Fruit fly (Drosophila melanogaster) whole organism, pupa: ENCODE data around the gene CG5265.

ENCODE experiments used
- CG10348 ChIP-seq: fragments of 200-800 bp; sonication (Bioruptor generic); IDR thresholded peaks from 2 replicates; pipeline ENCODE4 v1.3.6; 2022; ENCODE audit warnings: missing biosample characterization, missing genetic modification characterization
- CG12605 ChIP-seq: fragments of 200-800 bp; sonication (Bioruptor generic); IDR thresholded peaks from 2 replicates; pipeline ENCODE4 v1.3.6; 2022; ENCODE audit warnings: missing biosample characterization, missing genetic modification characterization
- CG13204 ChIP-seq: fragments of 200-800 bp; sonication (Bioruptor generic); optimal IDR thresholded peaks from 2 replicates; lab custom pipeline; 2018; ENCODE audit warnings: missing biosample characterization, mild to moderate bottlenecking, missing genetic modification characterization, moderate library complexity
- CG14655 ChIP-seq: fragments of 200-800 bp; sonication (Bioruptor generic); optimal IDR thresholded peaks from 3 replicates; lab custom pipeline; 2017; ENCODE audit warnings: mild to moderate bottlenecking, missing biosample characterization, missing genetic modification reagents, missing genetic modification characterization
- CG15710 ChIP-seq: fragments of 200-800 bp; sonication (Bioruptor generic); optimal IDR thresholded peaks from 2 replicates; lab custom pipeline; 2018; ENCODE audit warnings: missing biosample characterization, mild to moderate bottlenecking, missing genetic modification characterization, moderate library complexity
- CG17806 ChIP-seq: fragments of 200-800 bp; sonication (Bioruptor generic); optimal IDR thresholded peaks from 2 replicates; lab custom pipeline; 2018; ENCODE audit warnings: missing biosample characterization, mild to moderate bottlenecking, missing genetic modification characterization, moderate library complexity
- CG32121 ChIP-seq: fragments of 200-800 bp; sonication (Bioruptor generic); IDR thresholded peaks from 2 replicates; pipeline ENCODE4 v1.3.6; 2022; ENCODE audit warnings: missing biosample characterization, missing genetic modification characterization
- CG34367 ChIP-seq: fragments of 200-800 bp; sonication (Bioruptor generic); optimal IDR thresholded peaks from 2 replicates; lab custom pipeline; 2018; ENCODE audit warnings: missing biosample characterization, mild to moderate bottlenecking, missing genetic modification characterization
- CG4496 ChIP-seq: fragments of 200-800 bp; sonication (Bioruptor generic); IDR thresholded peaks from 3 replicates; pipeline ENCODE4 v1.3.6; 2022; ENCODE audit warnings: missing biosample characterization, missing genetic modification characterization
- CG8159 ChIP-seq: fragments of 200-800 bp; sonication (Bioruptor generic); optimal IDR thresholded peaks from 3 replicates; lab custom pipeline; 2018; ENCODE audit warnings: missing biosample characterization, mild to moderate bottlenecking, missing genetic modification characterization, moderate library complexity
- CG8301 ChIP-seq: fragments of 200-800 bp; sonication (Bioruptor generic); optimal IDR thresholded peaks from 2 replicates; lab custom pipeline; 2018; ENCODE audit warnings: missing biosample characterization, mild to moderate bottlenecking, missing genetic modification characterization
- CG9948 ChIP-seq: fragments of 200-800 bp; sonication (Bioruptor generic); optimal IDR thresholded peaks from 2 replicates; lab custom pipeline; 2018; ENCODE audit warnings: missing biosample characterization, mild to moderate bottlenecking, missing genetic modification characterization, moderate library complexity
- D1 ChIP-seq: fragments of 200-800 bp; sonication (Bioruptor generic); optimal IDR thresholded peaks from 2 replicates; lab custom pipeline; 2018; ENCODE audit warnings: missing biosample characterization, mild to moderate bottlenecking, missing genetic modification characterization, moderate library complexity
- EcR ChIP-seq: fragments of 200-800 bp; sonication (Bioruptor generic); optimal IDR thresholded peaks from 3 replicates; lab custom pipeline; 2019; ENCODE audit warnings: missing biosample characterization, missing genetic modification characterization, mild to moderate bottlenecking, moderate library complexity, missing genetic modification reagents
- Ets98B ChIP-seq: fragments of 200-800 bp; sonication (Bioruptor generic); IDR thresholded peaks from 2 replicates; pipeline ENCODE4 v1.3.6; 2022; ENCODE audit warnings: missing biosample characterization, missing genetic modification characterization
- Pif1A ChIP-seq: fragments of 200-800 bp; sonication (Bioruptor generic); optimal IDR thresholded peaks from 3 replicates; lab custom pipeline; 2016; ENCODE audit warnings: missing biosample characterization, missing genetic modification characterization
- Pif1B ChIP-seq: fragments of 200-800 bp; sonication (Bioruptor generic); optimal IDR thresholded peaks from 3 replicates; lab custom pipeline; 2016; ENCODE audit warnings: missing biosample characterization, missing genetic modification characterization
- Snoo ChIP-seq: fragments of 200-800 bp; sonication (Bioruptor generic); optimal IDR thresholded peaks from 3 replicates; lab custom pipeline; 2017; ENCODE audit warnings: missing biosample characterization, mild to moderate bottlenecking, missing genetic modification characterization, inconsistent platforms
- fd96Ca ChIP-seq: fragments of 200-800 bp; sonication (Bioruptor generic); IDR thresholded peaks from 3 replicates; pipeline ENCODE4 v1.3.6; 2022; ENCODE audit warnings: missing biosample characterization, missing genetic modification characterization
- gl ChIP-seq: fragments of 200-800 bp; sonication (Bioruptor generic); optimal IDR thresholded peaks from 2 replicates; lab custom pipeline; 2018; ENCODE audit warnings: missing biosample characterization, mild to moderate bottlenecking, missing genetic modification characterization
- rn ChIP-seq: fragments of 200-800 bp; sonication (Bioruptor generic); IDR thresholded peaks from 2 replicates; pipeline ENCODE4 v1.3.6; 2022; ENCODE audit warnings: missing biosample characterization, missing genetic modification characterization

CG5265 gene

DNA sequence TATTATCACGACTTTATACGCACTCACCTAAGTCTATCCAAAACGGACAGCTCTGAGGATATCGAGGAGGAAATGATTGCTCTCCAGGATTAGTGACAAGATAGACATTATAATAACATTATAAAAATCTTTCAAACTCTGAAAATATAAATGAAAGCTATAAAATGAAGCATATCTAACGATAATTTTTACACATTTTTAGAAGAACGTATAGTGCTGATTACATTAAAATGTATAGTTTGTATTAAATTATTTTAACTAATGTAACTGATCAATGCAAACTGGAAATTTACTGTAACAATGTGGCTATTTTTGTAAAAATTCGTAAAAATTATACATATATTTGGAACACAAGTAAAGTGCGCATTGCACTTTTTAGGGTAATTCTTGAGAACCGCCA lies at the start of gene CG5265:
CG5265 (plus strand) TSS at position 301 of the 400 bp plus-strand sequence.
- TF ChIP-seq EcR (GFP tag; lab: Kevin White, UChicago): no peak
- no peak for TF ChIP-seq CG17806 (tag; lab: Kevin White, UChicago)
- TF ChIP-seq Ets98B (GFP tag; lab: Robert Waterston, UW): no peak
- TF ChIP-seq CG13204 (GFP tag; lab: Kevin White, UChicago): no peak
- no peak for TF ChIP-seq Pif1A (GFP tag; lab: Kevin White, UChicago)
- TF ChIP-seq Snoo (tag; lab: Kevin White, UChicago): no peak
- no peak for TF ChIP-seq CG4496
- TF ChIP-seq Pif1B (GFP tag; lab: Kevin White, UChicago): no peak
- no peak for TF ChIP-seq CG34367 (tag; lab: Kevin White, UChicago)
- TF ChIP-seq CG15710 (tag; lab: Kevin White, UChicago): no peak
- no peak for TF ChIP-seq CG9948 (tag; lab: Kevin White, UChicago)
- no peak for TF ChIP-seq gl (tag; lab: Kevin White, UChicago)
- TF ChIP-seq CG32121 (GFP tag; lab: Robert Waterston, UW): no peak
- no peak for TF ChIP-seq CG8159 (tag; lab: Kevin White, UChicago)
- TF ChIP-seq CG8301 (tag; lab: Kevin White, UChicago): no peak
- TF ChIP-seq CG10348 (GFP tag; lab: Robert Waterston, UW): no peak
- TF ChIP-seq D1: no peak
- no peak for TF ChIP-seq rn (GFP tag; lab: Robert Waterston, UW)
- TF ChIP-seq fd96Ca: no peak
- TF ChIP-seq, all 21 proteins: peak for 0

DNA sequence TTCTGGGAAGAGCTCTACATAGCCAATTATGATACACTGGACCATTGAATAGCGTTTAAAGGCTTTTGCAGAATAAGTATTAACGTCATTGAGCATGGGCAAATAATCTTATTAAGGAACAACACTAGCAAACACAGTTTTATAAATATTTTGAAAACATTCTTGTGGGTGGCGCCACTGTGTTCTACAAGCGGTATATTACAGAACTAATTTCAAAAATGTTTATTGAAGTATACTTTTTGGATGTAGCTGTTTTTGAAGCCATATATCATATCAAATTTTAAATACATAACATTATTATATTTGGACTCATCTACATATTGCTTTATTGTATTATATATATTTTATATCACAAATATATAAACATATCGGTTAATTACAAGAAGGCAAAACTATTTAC lies 29.9 kb upstream of the CG5265 start:
- no peak for TF ChIP-seq CG17806 (tag; lab: Kevin White, UChicago)
- no peak for TF ChIP-seq EcR (GFP tag; lab: Kevin White, UChicago)
- TF ChIP-seq Pif1B (GFP tag; lab: Kevin White, UChicago): no peak
- TF ChIP-seq CG13204 (GFP tag; lab: Kevin White, UChicago): no peak

DNA sequence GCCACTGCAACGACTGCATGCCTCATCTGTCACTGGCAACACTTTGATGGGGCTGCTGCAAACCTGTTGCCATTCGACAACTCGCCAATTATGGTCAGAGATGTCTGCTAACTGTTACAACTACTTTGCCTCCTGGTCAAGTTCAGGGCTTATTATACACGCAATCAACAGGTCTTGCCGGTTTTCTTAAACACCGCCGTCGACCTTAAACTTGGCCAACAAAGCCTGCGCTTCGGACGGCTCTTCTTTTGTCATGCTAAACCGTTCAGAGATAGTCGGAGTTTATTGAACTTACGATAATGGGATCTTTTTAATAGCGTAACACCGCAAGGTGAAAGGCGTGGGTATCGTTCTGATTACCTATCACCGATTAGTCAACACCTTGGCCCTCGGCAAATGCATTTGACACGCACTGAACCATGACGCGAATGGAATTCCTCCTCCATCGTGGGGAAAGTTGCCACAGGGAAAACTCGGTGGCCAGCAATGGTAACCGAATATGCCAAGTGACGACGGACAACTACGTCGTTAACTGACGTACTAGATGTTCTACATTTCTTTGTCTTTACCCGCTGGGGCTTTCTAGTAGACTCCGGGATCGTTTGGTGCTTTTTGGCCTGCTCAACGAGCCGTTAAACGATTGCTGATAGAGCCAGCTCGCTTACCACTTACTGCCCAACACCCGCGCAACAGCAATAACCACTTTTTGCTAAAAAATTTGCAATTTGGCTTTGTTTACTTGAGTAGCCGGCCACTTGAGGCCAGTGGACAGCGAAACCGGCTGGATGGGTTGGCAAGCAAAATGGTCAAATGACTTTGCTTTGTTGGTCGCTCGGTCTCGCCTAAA lies 27.7 kb upstream of the CG5265 start:
- TF ChIP-seq EcR (GFP tag; lab: Kevin White, UChicago) (peak; percentile 96), fd96Ca (no peak)
- TF ChIP-seq, all 21 proteins: peak for 1

DNA sequence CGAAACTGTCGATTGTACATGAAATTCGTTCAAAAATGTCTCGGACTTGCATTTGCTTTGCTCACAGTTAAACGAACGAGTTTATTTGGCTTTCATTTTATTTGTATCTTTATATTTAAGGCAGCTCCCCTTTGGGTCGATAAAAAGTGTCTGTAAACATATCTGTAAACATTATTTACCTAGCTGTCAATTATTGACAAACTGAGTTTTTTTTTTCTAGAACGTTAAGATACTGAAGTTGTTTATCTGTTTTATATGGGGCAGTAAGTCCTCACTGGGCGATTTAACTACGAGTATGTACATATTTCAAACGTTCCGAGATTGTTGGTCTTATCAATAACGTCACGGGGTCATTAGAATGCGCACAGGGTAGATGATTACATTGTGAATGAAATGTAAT lies 23.1 kb upstream of the CG5265 start:
- TF ChIP-seq CG12605 (GFP tag; lab: Robert Waterston, UW) (no peak), CG9948 (tag; lab: Kevin White, UChicago) (no peak), CG15710 (tag; lab: Kevin White, UChicago) (no peak), Snoo (tag; lab: Kevin White, UChicago) (no peak), Pif1B (GFP tag; lab: Kevin White, UChicago) (no peak), EcR (GFP tag; lab: Kevin White, UChicago) (no peak), CG8301 (tag; lab: Kevin White, UChicago) (no peak), CG13204 (GFP tag; lab: Kevin White, UChicago) (no peak), gl (tag; lab: Kevin White, UChicago) (no peak), CG17806 (tag; lab: Kevin White, UChicago) (no peak), rn (GFP tag; lab: Robert Waterston, UW) (no peak), fd96Ca (no peak), D1 (no peak), Pif1A (GFP tag; lab: Kevin White, UChicago) (no peak), CG34367 (tag; lab: Kevin White, UChicago) (no peak), CG4496 (no peak), Ets98B (GFP tag; lab: Robert Waterston, UW) (no peak)
- TF ChIP-seq, all 21 proteins: peak for 0

DNA sequence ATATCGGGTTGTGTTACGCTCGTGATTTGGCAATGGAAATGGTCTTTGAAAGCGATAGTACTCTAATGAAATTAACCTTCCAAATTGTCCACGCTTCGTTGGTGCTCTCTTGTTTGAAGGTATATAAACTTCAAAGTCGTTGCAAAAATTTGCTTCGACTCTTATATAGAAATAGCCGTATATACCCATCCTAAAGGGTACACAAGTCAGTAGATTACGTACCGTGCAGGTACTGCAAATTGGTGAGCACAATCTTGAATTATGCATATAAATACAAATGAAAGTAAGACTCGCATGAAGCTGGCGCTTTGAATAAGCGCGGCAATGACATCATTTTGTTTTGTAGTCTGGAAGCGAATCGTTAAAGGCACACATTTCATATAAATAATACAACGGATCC lies 22.6 kb upstream of the CG5265 start:
- TF ChIP-seq CG8159 (tag; lab: Kevin White, UChicago) (peak; percentile 43), CG15710 (tag; lab: Kevin White, UChicago) (no peak), Pif1A (GFP tag; lab: Kevin White, UChicago) (no peak), CG4496 (peak; percentile 46; the same call in 2 of the 3 replicates), Snoo (tag; lab: Kevin White, UChicago) (no peak), gl (tag; lab: Kevin White, UChicago) (no peak), CG17806 (tag; lab: Kevin White, UChicago) (peak; percentile 14)

DNA sequence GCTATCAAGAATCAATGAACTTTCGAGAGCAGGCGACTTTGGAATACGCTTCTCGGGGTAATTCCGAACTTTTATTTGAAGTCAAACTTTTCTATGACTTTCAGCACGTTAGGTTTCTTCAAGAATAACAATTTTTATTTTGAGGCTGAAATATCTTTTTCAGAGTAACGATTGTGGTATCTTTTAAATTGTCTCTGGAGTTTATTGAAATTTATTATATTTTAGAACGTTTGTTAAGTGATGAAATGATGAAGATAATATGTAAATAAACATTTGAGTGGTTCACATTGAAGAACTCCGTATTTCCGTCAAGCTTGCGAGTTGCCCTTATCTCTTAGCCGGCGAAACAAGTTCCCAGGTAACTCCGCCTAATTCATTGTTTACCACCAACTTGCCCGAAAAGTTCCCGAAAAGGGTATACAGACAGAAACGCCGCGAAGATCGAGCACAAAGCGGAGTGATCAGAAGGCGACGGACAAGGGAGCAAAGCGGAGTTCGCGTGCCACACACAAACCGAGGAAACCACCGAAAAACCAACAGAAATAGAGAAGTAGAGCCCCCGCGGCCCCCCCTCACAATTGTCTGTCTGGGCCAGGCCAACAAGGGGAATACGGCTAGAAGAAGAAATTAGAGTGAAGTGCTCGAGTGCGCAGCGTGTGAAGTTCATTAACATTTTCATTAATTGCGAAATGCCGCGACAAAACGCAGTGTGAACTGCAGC lies 21.0 kb upstream of the CG5265 start:
- no peak for TF ChIP-seq D1
- TF ChIP-seq CG8301 (tag; lab: Kevin White, UChicago): peak; percentile 37
- TF ChIP-seq CG32121 (GFP tag; lab: Robert Waterston, UW): no peak
- peak; percentile 36; the same call in 1 of the 3 replicates for TF ChIP-seq CG4496
- TF ChIP-seq gl (tag; lab: Kevin White, UChicago): no peak
- TF ChIP-seq CG9948 (tag; lab: Kevin White, UChicago): peak; percentile 56
- peak; percentile 52 for TF ChIP-seq CG34367 (tag; lab: Kevin White, UChicago)
- no peak for TF ChIP-seq CG12605 (GFP tag; lab: Robert Waterston, UW)
- TF ChIP-seq EcR (GFP tag; lab: Kevin White, UChicago): peak; percentile 80
- TF ChIP-seq CG14655 (GFP tag; lab: Kevin White, UChicago): peak; percentile 60
- peak; percentile 63 for TF ChIP-seq CG8159 (tag; lab: Kevin White, UChicago)
- no peak for TF ChIP-seq CG10348 (GFP tag; lab: Robert Waterston, UW)
- peak; percentile 7 for TF ChIP-seq CG17806 (tag; lab: Kevin White, UChicago)
- TF ChIP-seq fd96Ca: 0 out of 3 replicates have a peak, but pooled peaks have one; percentile 47
- TF ChIP-seq CG15710 (tag; lab: Kevin White, UChicago): peak; percentile 69
- no peak for TF ChIP-seq rn (GFP tag; lab: Robert Waterston, UW)
- peak; percentile 6 for TF ChIP-seq CG13204 (GFP tag; lab: Kevin White, UChicago)
- peak; percentile 66 for TF ChIP-seq Snoo (tag; lab: Kevin White, UChicago)
- peak; percentile 32 for TF ChIP-seq Pif1B (GFP tag; lab: Kevin White, UChicago)
- peak; percentile 12 for TF ChIP-seq Pif1A (GFP tag; lab: Kevin White, UChicago)
- no peak for TF ChIP-seq Ets98B (GFP tag; lab: Robert Waterston, UW)
